Fruit fly (Drosophila melanogaster) whole organism, embryonic: ENCODE measurements around the gene Zn72D.

Experiments used
- Asciz ChIP-seq: fragments of 200-800 bp; sonication (Bioruptor generic); optimal IDR thresholded peaks from 2 replicates; lab custom pipeline; 2017; ENCODE audit warnings: missing biosample characterization, mild to moderate bottlenecking, missing genetic modification characterization, missing genetic modification reagents
- Atf3 ChIP-seq: fragments of 200-800 bp; sonication (Bioruptor generic); optimal IDR thresholded peaks from 3 replicates; lab custom pipeline; 2016; ENCODE audit warnings: missing biosample characterization, missing genetic modification characterization
- BEAF-32 ChIP-seq: fragments of 200-800 bp; sonication (Bioruptor generic); optimal IDR thresholded peaks from 3 replicates; lab custom pipeline; 2017; ENCODE audit warnings: missing biosample characterization, missing genetic modification characterization, mild to moderate bottlenecking, moderate library complexity, missing genetic modification reagents
- Bdp1 ChIP-seq: fragments of 200-800 bp; sonication (Bioruptor generic); optimal IDR thresholded peaks from 3 replicates; lab custom pipeline; 2016; ENCODE audit warnings: missing biosample characterization, missing genetic modification characterization
- CG10209 ChIP-seq: fragments of 200-800 bp; sonication (Bioruptor generic); optimal IDR thresholded peaks from 3 replicates; lab custom pipeline; 2017; ENCODE audit warnings: missing biosample characterization, mild to moderate bottlenecking, missing genetic modification characterization, missing genetic modification reagents
- CG10321 ChIP-seq: fragments of 200-800 bp; sonication (Bioruptor generic); IDR thresholded peaks from 2 replicates; pipeline ENCODE4 v1.3.6; 2022; ENCODE audit warnings: missing biosample characterization, missing genetic modification characterization
- CG11504 ChIP-seq: fragments of 200-800 bp; sonication (Bioruptor generic); optimal IDR thresholded peaks from 3 replicates; lab custom pipeline; 2019; ENCODE audit warnings: missing biosample characterization, mild to moderate bottlenecking, missing genetic modification characterization, moderate library complexity
- CG14441 ChIP-seq: fragments of 200-800 bp; sonication (Bioruptor generic); IDR thresholded peaks from 2 replicates; pipeline ENCODE4 v1.3.6; 2022; ENCODE audit warnings: missing biosample characterization, missing genetic modification characterization
- CG15696 ChIP-seq: fragments of 200-800 bp; sonication (Bioruptor generic); optimal IDR thresholded peaks from 2 replicates; lab custom pipeline; 2019; ENCODE audit warnings: missing biosample characterization, mild to moderate bottlenecking, missing genetic modification characterization, moderate library complexity
- CG16863 ChIP-seq: fragments of 200-800 bp; sonication (Bioruptor generic); optimal IDR thresholded peaks from 3 replicates; lab custom pipeline; 2016; ENCODE audit warnings: missing biosample characterization, missing genetic modification characterization
- CG18476 ChIP-seq: fragments of 200-800 bp; sonication (Bioruptor generic); optimal IDR thresholded peaks from 2 replicates; lab custom pipeline; 2016; ENCODE audit warnings: missing biosample characterization, mild to moderate bottlenecking, missing genetic modification characterization
- CG18764 ChIP-seq: fragments of 200-800 bp; sonication (Bioruptor generic); optimal IDR thresholded peaks from 3 replicates; lab custom pipeline; 2016; ENCODE audit warnings: missing biosample characterization, missing genetic modification characterization
- CG33213 ChIP-seq: fragments of 200-800 bp; sonication (Bioruptor generic); optimal IDR thresholded peaks from 3 replicates; lab custom pipeline; 2016; ENCODE audit warnings: missing biosample characterization, missing genetic modification characterization
- CG4707 ChIP-seq: fragments of 200-800 bp; sonication (Bioruptor generic); optimal IDR thresholded peaks from 2 replicates; lab custom pipeline; 2018; ENCODE audit warnings: missing biosample characterization, mild to moderate bottlenecking, missing genetic modification characterization, moderate library complexity
- CG4820 ChIP-seq: fragments of 200-800 bp; sonication (Bioruptor generic); optimal IDR thresholded peaks from 3 replicates; lab custom pipeline; 2016; ENCODE audit warnings: missing biosample characterization, missing genetic modification characterization
- CG5245 ChIP-seq: fragments of 200-800 bp; sonication (Bioruptor generic); optimal IDR thresholded peaks from 3 replicates; lab custom pipeline; 2016; ENCODE audit warnings: missing biosample characterization, missing genetic modification characterization
- CG6813 ChIP-seq: fragments of 200-800 bp; sonication (Bioruptor generic); optimal IDR thresholded peaks from 2 replicates; lab custom pipeline; 2017; ENCODE audit warnings: missing biosample characterization, missing genetic modification characterization, mild to moderate bottlenecking, moderate library complexity, missing genetic modification reagents
- CG7745 ChIP-seq: fragments of 200-800 bp; sonication (Bioruptor generic); optimal IDR thresholded peaks from 2 replicates; lab custom pipeline; 2018; ENCODE audit warnings: missing biosample characterization, mild to moderate bottlenecking, missing genetic modification characterization, moderate library complexity
- CG7839 ChIP-seq: fragments of 200-800 bp; sonication (Bioruptor generic); optimal IDR thresholded peaks from 3 replicates; lab custom pipeline; 2018; ENCODE audit warnings: missing biosample characterization, mild to moderate bottlenecking, missing genetic modification characterization, moderate library complexity
- D ChIP-seq, 2 experiments: fragments of 200-800 bp in 1 of 2; fragments of >200 bp in 1 of 2; sonication (Bioruptor generic) in 1 of 2; optimal IDR thresholded peaks; 2 replicates in 1 of 2; 3 replicates in 1 of 2; lab custom pipeline; 2017; ENCODE audit warnings: mild to moderate bottlenecking in 1 of 2, missing biosample characterization in 1 of 2, missing genetic modification characterization in 1 of 2, missing genetic modification reagents in 1 of 2
- Dad ChIP-seq: fragments of 200-800 bp; sonication (Bioruptor generic); optimal IDR thresholded peaks from 3 replicates; lab custom pipeline; 2016; ENCODE audit warnings: missing biosample characterization, missing genetic modification characterization
- Drgx ChIP-seq: fragments of 200-800 bp; sonication (Bioruptor generic); IDR thresholded peaks from 2 replicates; pipeline ENCODE4 v1.3.6; 2022; ENCODE audit warnings: missing biosample characterization, missing genetic modification characterization
- E2f1 ChIP-seq: fragments of 200-800 bp; sonication (Bioruptor generic); IDR thresholded peaks from 2 replicates; pipeline ENCODE4 v1.3.6; 2022; ENCODE audit warnings: missing biosample characterization, missing genetic modification characterization
- E2f2 ChIP-seq: fragments of 200-800 bp; sonication (Bioruptor generic); IDR thresholded peaks from 2 replicates; pipeline ENCODE4 v1.3.6; 2022; ENCODE audit warnings: missing biosample characterization, missing genetic modification characterization
- Fer3 ChIP-seq: fragments of 200-800 bp; sonication (Bioruptor generic); optimal IDR thresholded peaks from 2 replicates; lab custom pipeline; 2018; ENCODE audit warnings: missing biosample characterization, mild to moderate bottlenecking, missing genetic modification characterization, moderate library complexity
- HHEX ChIP-seq: fragments of 200-800 bp; sonication (Bioruptor generic); optimal IDR thresholded peaks from 3 replicates; lab custom pipeline; 2017; ENCODE audit warnings: missing biosample characterization, mild to moderate bottlenecking, missing genetic modification characterization, missing genetic modification reagents
- Hr78 ChIP-seq, 2 experiments: fragments of 200-800 bp in 1 of 2; fragments of >200 bp in 1 of 2; sonication (Bioruptor generic) in 1 of 2; optimal IDR thresholded peaks; 2 replicates each; lab custom pipeline; 2017 to 2019; ENCODE audit warnings: missing biosample characterization in 2 of 2, missing genetic modification characterization in 2 of 2, mild to moderate bottlenecking in 1 of 2, moderate library complexity in 1 of 2
- Ptx1 ChIP-seq: fragments of 200-800 bp; sonication (Bioruptor generic); IDR thresholded peaks from 2 replicates; pipeline ENCODE4 v1.3.6; 2022; ENCODE audit warnings: missing biosample characterization, missing genetic modification characterization
- YL-1 ChIP-seq: fragments of 200-800 bp; sonication (Bioruptor generic); optimal IDR thresholded peaks from 3 replicates; lab custom pipeline; 2017; ENCODE audit warnings: missing biosample characterization, mild to moderate bottlenecking, missing genetic modification characterization
- abd-A ChIP-seq: fragments of 200-800 bp; sonication (Bioruptor generic); optimal IDR thresholded peaks from 3 replicates; lab custom pipeline; 2019; ENCODE audit warnings: missing biosample characterization, mild to moderate bottlenecking, missing genetic modification characterization, moderate library complexity
- ap ChIP-seq: fragments of 200-800 bp; sonication (Bioruptor generic); IDR thresholded peaks from 2 replicates; pipeline ENCODE4 v1.3.6; 2022; ENCODE audit warnings: missing biosample characterization, missing genetic modification characterization
- ato ChIP-seq: fragments of 200-800 bp; sonication (Bioruptor generic); IDR thresholded peaks from 2 replicates; pipeline ENCODE4 v1.3.6; 2022; ENCODE audit warnings: missing biosample characterization, missing genetic modification characterization; ENCODE audit not compliant: partially characterized antibody
- bcd ChIP-seq: fragments of 200-800 bp; sonication (Bioruptor generic); optimal IDR thresholded peaks from 2 replicates; lab custom pipeline; 2017; ENCODE audit warnings: missing biosample characterization, mild to moderate bottlenecking, missing genetic modification characterization
- caup ChIP-seq: fragments of 200-800 bp; sonication (Bioruptor generic); optimal IDR thresholded peaks from 3 replicates; lab custom pipeline; 2017; ENCODE audit warnings: missing biosample characterization, mild to moderate bottlenecking, missing genetic modification characterization, moderate library complexity; ENCODE audit not compliant: severe bottlenecking
- fd3F ChIP-seq: fragments of 200-800 bp; sonication (Bioruptor generic); optimal IDR thresholded peaks from 2 replicates; lab custom pipeline; 2018; ENCODE audit warnings: missing biosample characterization, mild to moderate bottlenecking, missing genetic modification characterization, moderate library complexity
- ftz-f1 ChIP-seq: fragments of 200-800 bp; sonication (Bioruptor generic); optimal IDR thresholded peaks from 2 replicates; lab custom pipeline; 2016; ENCODE audit warnings: missing biosample characterization, missing genetic modification characterization
- gcm ChIP-seq: fragments of 200-800 bp; sonication (Bioruptor generic); optimal IDR thresholded peaks from 2 replicates; lab custom pipeline; 2019; ENCODE audit warnings: missing biosample characterization, mild to moderate bottlenecking, missing genetic modification characterization, moderate library complexity
- gfzf ChIP-seq: fragments of 200-800 bp; sonication (Bioruptor generic); optimal IDR thresholded peaks from 2 replicates; lab custom pipeline; 2016; ENCODE audit warnings: missing biosample characterization, mild to moderate bottlenecking, missing genetic modification characterization, moderate library complexity
- gsb ChIP-seq: fragments of 200-800 bp; sonication (Bioruptor generic); IDR thresholded peaks from 2 replicates; pipeline ENCODE4 v1.3.6; 2022; ENCODE audit warnings: missing biosample characterization, missing genetic modification characterization
- jumu ChIP-seq: fragments of 200-800 bp; sonication (Bioruptor generic); optimal IDR thresholded peaks from 3 replicates; lab custom pipeline; 2016; ENCODE audit warnings: missing biosample characterization, missing genetic modification characterization
- odd ChIP-seq: fragments of 200-800 bp; sonication (Bioruptor generic); optimal IDR thresholded peaks from 2 replicates; lab custom pipeline; 2017; ENCODE audit warnings: missing biosample characterization, mild to moderate bottlenecking, missing genetic modification characterization
- sc ChIP-seq, 3 experiments: fragments of >200 bp in 2 of 3; fragments of 200-800 bp in 1 of 3; sonication (Bioruptor generic) in 1 of 3; optimal IDR thresholded peaks; 2 replicates in 2 of 3; 3 replicates in 1 of 3; lab custom pipeline; 2017; ENCODE audit warnings: mild to moderate bottlenecking in 1 of 3, missing biosample characterization in 1 of 3, missing genetic modification characterization in 1 of 3, missing genetic modification reagents in 1 of 3
- schlank ChIP-seq: fragments of 200-800 bp; sonication (Bioruptor generic); optimal IDR thresholded peaks from 2 replicates; lab custom pipeline; 2018; ENCODE audit warnings: missing biosample characterization, mild to moderate bottlenecking, missing genetic modification characterization
- sqz ChIP-seq: fragments of 200-800 bp; sonication (Bioruptor generic); optimal IDR thresholded peaks from 3 replicates; lab custom pipeline; 2018; ENCODE audit warnings: missing biosample characterization, mild to moderate bottlenecking, missing genetic modification characterization
- tup ChIP-seq: fragments of 200-800 bp; sonication (Bioruptor generic); optimal IDR thresholded peaks from 2 replicates; lab custom pipeline; 2016; ENCODE audit warnings: missing biosample characterization, mild to moderate bottlenecking, missing genetic modification characterization, moderate library complexity
- vvl ChIP-seq: fragments of 200-800 bp; sonication (Bioruptor generic); IDR thresholded peaks from 2 replicates; pipeline ENCODE4 v1.3.6; 2022; ENCODE audit warnings: missing biosample characterization, missing genetic modification characterization
- wdn ChIP-seq: fragments of 200-800 bp; sonication (Bioruptor generic); IDR thresholded peaks from 2 replicates; pipeline ENCODE4 v1.3.6; 2022; ENCODE audit warnings: missing biosample characterization, missing genetic modification characterization

Zn72D gene

dm6 chr3L:16113607-16114337, 1.3 kb upstream of the Zn72D start (continued):
- peak; percentile 85 for TF ChIP-seq jumu (GFP tag; lab: Kevin White, UChicago)
- TF ChIP-seq CG11504 (tag; lab: Kevin White, UChicago), result no peak
- TF ChIP-seq sc (optimal IDR thresholded peaks at IDR 0.05; lab: Kevin White, UChicago), result no peak
- peak; percentile 0 for TF ChIP-seq sc (GFP tag; optimal IDR thresholded peaks at IDR 0.05; lab: Kevin White, UChicago)
- TF ChIP-seq CG16863 (GFP tag; lab: Kevin White, UChicago), result peak; percentile 81
- no peak for TF ChIP-seq Fer3
- no peak for TF ChIP-seq gfzf (GFP tag; lab: Kevin White, UChicago)
- peak; percentile 79 for TF ChIP-seq Ptx1 (GFP tag; lab: Robert Waterston, UW)
- peak; percentile 43; the same call in 1 of the 2 replicates for TF ChIP-seq CG10321 (GFP tag; lab: Robert Waterston, UW)
- TF ChIP-seq YL-1, result peak; percentile 99
- TF ChIP-seq sqz, result peak; percentile 83
- peak; percentile 75 for TF ChIP-seq E2f1 (GFP tag; lab: Robert Waterston, UW)
- no peak for TF ChIP-seq odd (GFP tag; lab: Kevin White, UChicago)
- TF ChIP-seq CG6813 (GFP tag; lab: Kevin White, UChicago), result peak; percentile 76
- TF ChIP-seq CG7745 (tag; lab: Kevin White, UChicago), result no peak
- TF ChIP-seq CG10209 (GFP tag; lab: Kevin White, UChicago), result peak; percentile 84
- no peak for TF ChIP-seq wdn (GFP tag; lab: Robert Waterston, UW)
- TF ChIP-seq vvl (GFP tag; lab: Robert Waterston, UW), result peak; percentile 90
- peak; percentile 87 for TF ChIP-seq BEAF-32 (GFP tag; lab: Kevin White, UChicago)
- TF ChIP-seq ap, result peak; percentile 57
- TF ChIP-seq CG15696 (tag; lab: Kevin White, UChicago), result peak; percentile 64
- TF ChIP-seq CG14441 (GFP tag; lab: Robert Waterston, UW), result peak; percentile 77
- TF ChIP-seq Asciz (GFP tag; lab: Kevin White, UChicago), result no peak
- peak; percentile 60 for TF ChIP-seq schlank (tag; lab: Kevin White, UChicago)
- TF ChIP-seq CG33213 (GFP tag; lab: Kevin White, UChicago), result peak; percentile 85
- TF ChIP-seq CG18476 (GFP tag; lab: Kevin White, UChicago), result peak; percentile 72
- TF ChIP-seq fd3F (GFP tag; lab: Kevin White, UChicago), result peak; percentile 72
- no peak for TF ChIP-seq abd-A (tag; lab: Kevin White, UChicago)
- no peak for TF ChIP-seq caup (GFP tag; lab: Kevin White, UChicago)
- peak; percentile 100 for TF ChIP-seq CG4820 (GFP tag; lab: Kevin White, UChicago)
- TF ChIP-seq gsb, result 0 out of 2 replicates have a peak, but pooled peaks have one; percentile 23
- peak; percentile 84 for TF ChIP-seq bcd
- peak; percentile 78 for TF ChIP-seq Bdp1 (GFP tag; lab: Kevin White, UChicago)
- TF ChIP-seq D (optimal IDR thresholded peaks at IDR 0.05; lab: Kevin White, UChicago), result no peak
- TF ChIP-seq D (GFP tag; optimal IDR thresholded peaks at IDR 0.05; lab: Kevin White, UChicago), result peak; percentile 58
- no peak for TF ChIP-seq CG7839
- TF ChIP-seq tup (GFP tag; lab: Kevin White, UChicago), result peak; percentile 75
- TF ChIP-seq Drgx (GFP tag; lab: Robert Waterston, UW), result peak; percentile 91
- TF ChIP-seq gcm, result peak; percentile 95
- peak; percentile 48 for TF ChIP-seq Atf3 (GFP tag; lab: Kevin White, UChicago)
- TF ChIP-seq CG5245 (GFP tag; lab: Kevin White, UChicago), result peak; percentile 59
- no peak for TF ChIP-seq CG4707 (GFP tag; lab: Kevin White, UChicago)
- peak; percentile 64 for TF ChIP-seq E2f2 (GFP tag; lab: Robert Waterston, UW)
- TF ChIP-seq Hr78 (GFP tag; optimal IDR thresholded peaks at IDR 0.05; lab: Kevin White, UChicago), result no peak
- peak; percentile 65 for TF ChIP-seq CG18764 (GFP tag; lab: Kevin White, UChicago)
- peak; percentile 81 for TF ChIP-seq ftz-f1
- TF ChIP-seq HHEX (GFP tag; lab: Kevin White, UChicago), result no peak
- peak; percentile 83 for TF ChIP-seq Dad (GFP tag; lab: Kevin White, UChicago)
- peak; percentile 50; the same call in 1 of the 2 replicates for TF ChIP-seq ato (GFP tag; lab: Robert Waterston, UW)
